Fruit fly (Drosophila melanogaster): ENCODE measurements around the gene PVRAP.
A peak's percentile ranks its signal among the peaks of the same experiment; 100 is the strongest.

Gene PVRAP

dm6 chr3L:5988675-5989074 is 8.3 kb upstream of the PVRAP start:
- peak; percentile 24 for TF ChIP-seq pnt (GFP tag; optimal IDR thresholded peaks at IDR 0.05)
- TF ChIP-seq CG8281 (tag; optimal IDR thresholded peaks at IDR 0.05): no peak
- TF ChIP-seq lab (GFP tag; optimal IDR thresholded peaks at IDR 0.05): peak; percentile 35
- no peak for TF ChIP-seq CG14860 (GFP tag; IDR thresholded peaks at IDR 0.05; ENCODE audit: partially characterized antibody)
- no peak for TF ChIP-seq gro (GFP tag; optimal IDR thresholded peaks at IDR 0.05)
- TF ChIP-seq Hmr (GFP tag; optimal IDR thresholded peaks at IDR 0.05): no peak
- TF ChIP-seq CG10321 (GFP tag; IDR thresholded peaks at IDR 0.05): no peak
- TF ChIP-seq cad (GFP tag; optimal IDR thresholded peaks at IDR 0.05): no peak
- no peak for TF ChIP-seq nom (GFP tag; optimal IDR thresholded peaks at IDR 0.05)
- TF ChIP-seq CG6683 (GFP tag; optimal IDR thresholded peaks at IDR 0.05): no peak
- TF ChIP-seq tll (GFP tag; optimal IDR thresholded peaks at IDR 0.05): no peak
- no peak; the same call in 1 of the 2 replicates for TF ChIP-seq CG6272 (GFP tag; IDR thresholded peaks at IDR 0.05)
- no peak for TF ChIP-seq CG17612 (GFP tag; IDR thresholded peaks at IDR 0.05)
- no peak for TF ChIP-seq pzg (GFP tag; optimal IDR thresholded peaks at IDR 0.05)
- peak; percentile 19 for TF ChIP-seq CG8388 (GFP tag; optimal IDR thresholded peaks at IDR 0.05)
- TF ChIP-seq croc (GFP tag; conservative IDR thresholded peaks at IDR 0.05): peak; percentile 43; the same call in 2 of the 3 replicates
- TF ChIP-seq HLH54F (GFP tag; optimal IDR thresholded peaks at IDR 0.05): no peak
- peak; percentile 0 for TF ChIP-seq Atf-2 (GFP tag; optimal IDR thresholded peaks at IDR 0.05)
- TF ChIP-seq ase (GFP tag; IDR thresholded peaks at IDR 0.05): 0 out of 3 replicates have a peak, but pooled peaks have one; percentile 46
- TF ChIP-seq CG7839 (tag; optimal IDR thresholded peaks at IDR 0.05): peak; percentile 68
- TF ChIP-seq Dll (GFP tag; IDR thresholded peaks at IDR 0.05; ENCODE audit: partially characterized antibody): no peak
- TF ChIP-seq amos (GFP tag; IDR thresholded peaks at IDR 0.05; ENCODE audit: partially characterized antibody): no peak
- TF ChIP-seq twi (tag; optimal IDR thresholded peaks at IDR 0.05): no peak
- TF ChIP-seq CG30020 (tag; optimal IDR thresholded peaks at IDR 0.05): no peak
- TF ChIP-seq Bdp1 (GFP tag; optimal IDR thresholded peaks at IDR 0.05): no peak
- no peak for TF ChIP-seq fru (optimal IDR thresholded peaks at IDR 0.05)
- peak; percentile 63 for TF ChIP-seq CG17359 (tag; optimal IDR thresholded peaks at IDR 0.05)
- no peak for TF ChIP-seq fd3F (GFP tag; optimal IDR thresholded peaks at IDR 0.05)
- peak; percentile 70 for TF ChIP-seq CG6254 (GFP tag; optimal IDR thresholded peaks at IDR 0.05)
- TF ChIP-seq CkIIα-i1 (GFP tag; IDR thresholded peaks at IDR 0.05): no peak
- TF ChIP-seq Fer2 (tag; optimal IDR thresholded peaks at IDR 0.05): no peak
- TF ChIP-seq CG3065 (GFP tag; optimal IDR thresholded peaks at IDR 0.05): no peak
- no peak for TF ChIP-seq sima (GFP tag; optimal IDR thresholded peaks at IDR 0.05)
- no peak for TF ChIP-seq Nf-YC (tag; optimal IDR thresholded peaks at IDR 0.05)
- peak; percentile 64 for TF ChIP-seq HLH3B (GFP tag; IDR thresholded peaks at IDR 0.05)
- TF ChIP-seq Mad (GFP tag; optimal IDR thresholded peaks at IDR 0.05): no peak
- TF ChIP-seq ttk (GFP tag; IDR thresholded peaks at IDR 0.05): peak; percentile 37; the same call in 1 of the 2 replicates
- TF ChIP-seq ab (GFP tag; optimal IDR thresholded peaks at IDR 0.05): no peak
- peak; percentile 56 for TF ChIP-seq zf30C (GFP tag; optimal IDR thresholded peaks at IDR 0.05)
- TF ChIP-seq lilli (GFP tag; optimal IDR thresholded peaks at IDR 0.05): no peak
- peak; percentile 23; the same call in 1 of the 2 replicates for TF ChIP-seq esg (GFP tag; conservative IDR thresholded peaks at IDR 0.05)
- no peak for TF ChIP-seq Bgb (GFP tag; IDR thresholded peaks at IDR 0.05; ENCODE audit: partially characterized antibody)
- peak; percentile 38 for TF ChIP-seq Dad (GFP tag; optimal IDR thresholded peaks at IDR 0.05)
- no peak for TF ChIP-seq CG4282 (GFP tag; optimal IDR thresholded peaks at IDR 0.05)
- TF ChIP-seq ems (GFP tag; optimal IDR thresholded peaks at IDR 0.05): no peak
- no peak for TF ChIP-seq BEAF-32 (GFP tag; optimal IDR thresholded peaks at IDR 0.05)
- TF ChIP-seq CG32772 (GFP tag; IDR thresholded peaks at IDR 0.05): peak; percentile 39; the same call in 1 of the 2 replicates
- TF ChIP-seq gem (tag; optimal IDR thresholded peaks at IDR 0.05): peak; percentile 62
- no peak for TF ChIP-seq Trl (optimal IDR thresholded peaks at IDR 0.05)
- peak; percentile 23 for TF ChIP-seq Trl (GFP tag; optimal IDR thresholded peaks at IDR 0.05)
- peak; percentile 44 for TF ChIP-seq CG12391 (tag; optimal IDR thresholded peaks at IDR 0.05)

All from whole organism, embryonic.